Fruit fly (Drosophila melanogaster): ENCODE data around the gene CG42505.

CG42505 gene

dm6 chr3R:11992934-11993670, 38.5 kb downstream of the CG42505 start, which contains the start of gene mfas (continued):
- TF ChIP-seq Eip74EF (GFP tag; optimal IDR thresholded peaks at IDR 0.05) (no peak), az2 (GFP tag; optimal IDR thresholded peaks at IDR 0.05) (no peak), Med (GFP tag) (peak; percentile 84), CG3065 (GFP tag; optimal IDR thresholded peaks at IDR 0.05) (no peak), CG30431 (GFP tag; optimal IDR thresholded peaks at IDR 0.05) (no peak), run (tag; optimal IDR thresholded peaks at IDR 0.05) (no peak), fd64A (GFP tag; optimal IDR thresholded peaks at IDR 0.05) (peak; percentile 44), Dek (tag; optimal IDR thresholded peaks at IDR 0.05) (no peak), sug (tag; optimal IDR thresholded peaks at IDR 0.05) (no peak), sna (GFP tag; IDR thresholded peaks at IDR 0.05; ENCODE audit: partially characterized antibody) (no peak), Drgx (GFP tag; IDR thresholded peaks at IDR 0.05) (peak; percentile 42; the same call in 1 of the 2 replicates), Ada2b (GFP tag; IDR thresholded peaks at IDR 0.05) (no peak), emc (GFP tag; optimal IDR thresholded peaks at IDR 0.05) (no peak), hbn (GFP tag; IDR thresholded peaks at IDR 0.05; ENCODE audit: partially characterized antibody) (no peak), CG34224 (GFP tag; IDR thresholded peaks at IDR 0.05; ENCODE audit: partially characterized antibody) (no peak; the same call in 2 of the 3 replicates), psq (GFP tag; optimal IDR thresholded peaks at IDR 0.05) (no peak), CG32767 (GFP tag; IDR thresholded peaks at IDR 0.05) (no peak), Sox102F (GFP tag; optimal IDR thresholded peaks at IDR 0.05) (peak; percentile 14), CG8478 (optimal IDR thresholded peaks at IDR 0.05) (no peak), CG1602 (GFP tag; optimal IDR thresholded peaks at IDR 0.05) (no peak), sim (GFP tag; IDR thresholded peaks at IDR 0.05) (no peak), CHES-1-like (GFP tag; optimal IDR thresholded peaks at IDR 0.05) (peak; percentile 6), CG32532 (GFP tag; IDR thresholded peaks at IDR 0.05) (no peak; the same call in 1 of the 2 replicates), CG2199 (GFP tag; IDR thresholded peaks at IDR 0.05) (peak; percentile 10; the same call in 1 of the 3 replicates), CG13624 (GFP tag; optimal IDR thresholded peaks at IDR 0.05) (no peak), gro (GFP tag; optimal IDR thresholded peaks at IDR 0.05) (peak; percentile 31), CG17802 (tag; optimal IDR thresholded peaks at IDR 0.05) (no peak), CG17361 (GFP tag; IDR thresholded peaks at IDR 0.05) (no peak), tx (GFP tag; optimal IDR thresholded peaks at IDR 0.05) (no peak), onecut (GFP tag; IDR thresholded peaks at IDR 0.05) (peak; percentile 19; the same call in 1 of the 2 replicates), danr (GFP tag; IDR thresholded peaks at IDR 0.05) (no peak), row (GFP tag; IDR thresholded peaks at IDR 0.05) (no peak), Bteb2 (GFP tag; optimal IDR thresholded peaks at IDR 0.05) (no peak), Abd-B (GFP tag; optimal IDR thresholded peaks at IDR 0.05) (no peak), CG8388 (GFP tag; optimal IDR thresholded peaks at IDR 0.05) (no peak), MTF-1 (GFP tag; optimal IDR thresholded peaks at IDR 0.05; ENCODE audit: borderline replicate concordance) (no peak), CG12942 (GFP tag; optimal IDR thresholded peaks at IDR 0.05) (no peak), CG9609 (GFP tag; optimal IDR thresholded peaks at IDR 0.05) (no peak), cwo (GFP tag; optimal IDR thresholded peaks at IDR 0.05) (no peak), chn (GFP tag; optimal IDR thresholded peaks at IDR 0.05) (no peak), Optix (GFP tag; IDR thresholded peaks at IDR 0.05) (no peak), Xrp1 (GFP tag; IDR thresholded peaks at IDR 0.05) (peak; percentile 16), usp (GFP tag; optimal IDR thresholded peaks at IDR 0.05) (no peak), CG12659 (GFP tag; optimal IDR thresholded peaks at IDR 0.05) (no peak), grn (GFP tag; optimal IDR thresholded peaks at IDR 0.05) (no peak), CG15696 (tag; optimal IDR thresholded peaks at IDR 0.05) (no peak), CG4424 (GFP tag; optimal IDR thresholded peaks at IDR 0.05) (no peak), prd (optimal IDR thresholded peaks at IDR 0.05) (no peak), prd (GFP tag; IDR thresholded peaks at IDR 0.05) (no peak), CG8924 (tag; optimal IDR thresholded peaks at IDR 0.05) (no peak)

Data from whole organism, embryonic.